Fruit fly (Drosophila melanogaster): ENCODE measurements around the gene CG12025.

The CG12025 gene

DNA sequence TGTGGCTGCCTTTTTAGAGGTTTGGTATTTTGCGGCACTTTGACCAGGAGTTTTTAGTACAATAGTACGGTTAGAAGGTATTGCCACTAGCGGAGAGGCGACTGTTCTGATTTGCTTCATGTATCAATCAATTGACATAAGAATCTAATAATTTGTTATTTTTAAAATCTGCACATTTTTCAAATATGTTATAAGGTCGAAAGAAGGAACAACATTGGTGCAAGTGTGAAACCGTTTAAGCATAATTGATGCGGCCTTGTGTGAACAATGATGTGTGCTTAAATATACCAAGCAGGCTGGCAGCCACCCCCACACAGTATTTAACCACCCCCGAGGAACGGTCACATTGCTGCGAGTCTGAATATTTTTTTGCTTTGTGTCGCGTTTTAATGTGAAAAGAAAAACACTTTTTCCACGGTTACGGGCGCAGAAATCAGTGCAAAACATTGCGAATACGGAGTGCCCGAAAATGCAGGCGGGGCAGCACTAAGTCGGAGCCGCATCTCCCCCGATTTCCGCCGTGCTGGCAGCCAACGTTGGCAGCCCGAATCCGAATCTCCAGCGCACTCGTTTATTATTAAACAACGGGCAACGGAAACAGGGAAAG lies at the start of gene CG12025, which contains the start of gene HBS1 (continued):
- TF ChIP-seq CG10209 (GFP tag; optimal IDR thresholded peaks at IDR 0.05) (no peak), Trl (optimal IDR thresholded peaks at IDR 0.05) (no peak), Trl (GFP tag; optimal IDR thresholded peaks at IDR 0.05) (peak; percentile 47), D19A (tag; optimal IDR thresholded peaks at IDR 0.05) (no peak), CG1602 (GFP tag; optimal IDR thresholded peaks at IDR 0.05) (peak; percentile 48), Hr51 (GFP tag; optimal IDR thresholded peaks at IDR 0.05) (peak in 1 of 2 experiments; percentile 39), Ptx1 (GFP tag; IDR thresholded peaks at IDR 0.05) (peak; percentile 66), CG12071 (GFP tag; optimal IDR thresholded peaks at IDR 0.05) (no peak), CG3838 (GFP tag; optimal IDR thresholded peaks at IDR 0.05) (peak; percentile 26), da (GFP tag; optimal IDR thresholded peaks at IDR 0.05) (no peak), croc (GFP tag; conservative IDR thresholded peaks at IDR 0.05) (no peak; the same call in 2 of the 3 replicates), hb (GFP tag; IDR thresholded peaks at IDR 0.05; ENCODE audit: partially characterized antibody) (no peak), nmo (GFP tag; optimal IDR thresholded peaks at IDR 0.05) (peak; percentile 86), CG2120 (GFP tag; optimal IDR thresholded peaks at IDR 0.05) (peak; percentile 82), disco-r (GFP tag; optimal IDR thresholded peaks at IDR 0.05) (no peak), tgo (GFP tag; IDR thresholded peaks at IDR 0.05) (peak; percentile 49; the same call in 2 of the 3 replicates), Sin3A (optimal IDR thresholded peaks at IDR 0.05) (peak; percentile 97), Med (GFP tag) (peak; percentile 88), CG8924 (tag; optimal IDR thresholded peaks at IDR 0.05) (peak; percentile 56), C15 (GFP tag; IDR thresholded peaks at IDR 0.05) (no peak), CG3995 (GFP tag; optimal IDR thresholded peaks at IDR 0.05) (peak; percentile 18), CG1647 (GFP tag; optimal IDR thresholded peaks at IDR 0.05) (peak; percentile 41), CG13296 (GFP tag; optimal IDR thresholded peaks at IDR 0.05) (no peak), CG7357 (GFP tag; IDR thresholded peaks at IDR 0.05) (peak; percentile 97), CG7839 (tag; optimal IDR thresholded peaks at IDR 0.05) (peak; percentile 61), sr (GFP tag; IDR thresholded peaks at IDR 0.05) (no peak), Hmr (GFP tag; optimal IDR thresholded peaks at IDR 0.05) (peak; percentile 53), CG31441 (GFP tag; IDR thresholded peaks at IDR 0.05) (peak; percentile 60), HmgZ (tag; optimal IDR thresholded peaks at IDR 0.05) (peak; percentile 71), Hr3 (GFP tag; optimal IDR thresholded peaks at IDR 0.05) (peak; percentile 57), CG17186 (GFP tag; optimal IDR thresholded peaks at IDR 0.05) (peak; percentile 64), CG9817 (tag; optimal IDR thresholded peaks at IDR 0.05) (peak; percentile 63), sd (tag; optimal IDR thresholded peaks at IDR 0.05) (peak; percentile 53), Side (GFP tag; optimal IDR thresholded peaks at IDR 0.05) (peak; percentile 57), peb (GFP tag; IDR thresholded peaks at IDR 0.05) (no peak), CG30431 (GFP tag; optimal IDR thresholded peaks at IDR 0.05) (peak; percentile 31), CG10565 (GFP tag; optimal IDR thresholded peaks at IDR 0.05) (no peak), Atf-2 (GFP tag; optimal IDR thresholded peaks at IDR 0.05) (peak; percentile 31), esg (GFP tag; conservative IDR thresholded peaks at IDR 0.05) (peak; percentile 43; the same call in 1 of the 2 replicates), CG4328 (GFP tag; optimal IDR thresholded peaks at IDR 0.05) (peak; percentile 11), CG4820 (GFP tag; optimal IDR thresholded peaks at IDR 0.05) (peak; percentile 40), H15 (GFP tag; IDR thresholded peaks at IDR 0.05) (no peak), CG3847 (GFP tag; IDR thresholded peaks at IDR 0.05) (peak; percentile 71), CG12942 (GFP tag; optimal IDR thresholded peaks at IDR 0.05) (peak; percentile 9), YL-1 (GFP tag; optimal IDR thresholded peaks at IDR 0.05) (peak; percentile 83), CG15696 (tag; optimal IDR thresholded peaks at IDR 0.05) (peak; percentile 76), row (GFP tag; IDR thresholded peaks at IDR 0.05) (peak; percentile 95), fd96Cb (tag; optimal IDR thresholded peaks at IDR 0.05) (peak; percentile 45), Hr78 (GFP tag; optimal IDR thresholded peaks at IDR 0.05) (no peak), Ets65A (GFP tag) (peak; percentile 94), slp2 (GFP tag; optimal IDR thresholded peaks at IDR 0.05) (peak; percentile 38)
